Worm (Caenorhabditis elegans): Measurements from ENCODE around the gene oac-38.

The oac-38 gene

ce11 chrIV:14133400-14133799 is 19.8 kb downstream of the oac-38 start:
- no peak for TF ChIP-seq unc-62 (GFP tag; optimal IDR thresholded peaks at IDR 0.05)

- no peak for TF ChIP-seq unc-62 (GFP tag; optimal IDR thresholded peaks at IDR 0.05)
Observed at ce11 chrIV:14131770-14132169, 21.4 kb downstream of the oac-38 start, which contains the start of gene srz-59. TSS of gene srz-59 (plus strand) at chrIV:14132070.

ce11 chrIV:14129091-14129490 is 24.1 kb downstream of the oac-38 start, which contains the start of gene srz-42:
TSS of gene srz-42 (plus strand) at chrIV:14129391.
- TF ChIP-seq unc-62 (GFP tag; optimal IDR thresholded peaks at IDR 0.05): no peak

ce11 chrIV:14127805-14128610 is 25.2 kb downstream of the oac-38 start, which contains the start of gene H12I19.115:
TSS of gene H12I19.115 (minus strand) at chrIV:14127855.
- no peak for TF ChIP-seq unc-62 (GFP tag; optimal IDR thresholded peaks at IDR 0.05)

ce11 chrIV:14123956-14124355 is 29.2 kb downstream of the oac-38 start, which contains the start of gene nkcc-1:
TSS of gene nkcc-1 (minus strand) at chrIV:14124056.
- no peak for TF ChIP-seq unc-62 (GFP tag; optimal IDR thresholded peaks at IDR 0.05)

- no peak for TF ChIP-seq unc-62 (GFP tag; optimal IDR thresholded peaks at IDR 0.05)
Observed at ce11 chrIV:14119327-14119726, 33.8 kb downstream of the oac-38 start.

ce11 chrIV:14115556-14115955 is 37.6 kb downstream of the oac-38 start:
- TF ChIP-seq unc-62 (GFP tag; optimal IDR thresholded peaks at IDR 0.05): no peak

- TF ChIP-seq unc-62 (GFP tag; optimal IDR thresholded peaks at IDR 0.05): no peak
Observed at ce11 chrIV:14115045-14115444, 38.1 kb downstream of the oac-38 start.

- TF ChIP-seq unc-62 (GFP tag; optimal IDR thresholded peaks at IDR 0.05): no peak
Observed at ce11 chrIV:14114357-14114756, 38.8 kb downstream of the oac-38 start.

ce11 chrIV:14113621-14114020 is 39.5 kb downstream of the oac-38 start:
- TF ChIP-seq unc-62 (GFP tag; optimal IDR thresholded peaks at IDR 0.05): no peak

ce11 chrIV:14107647-14108046 is 45.5 kb downstream of the oac-38 start:
- no peak for TF ChIP-seq unc-62 (GFP tag; optimal IDR thresholded peaks at IDR 0.05)

- no peak for TF ChIP-seq unc-62 (GFP tag; optimal IDR thresholded peaks at IDR 0.05)
Observed at ce11 chrIV:14106274-14106673, 46.9 kb downstream of the oac-38 start, which contains the start of gene ins-34. TSS of gene ins-34 (plus strand) at chrIV:14106574.

ce11 chrIV:14104745-14105144 is 48.4 kb downstream of the oac-38 start:
- no peak for TF ChIP-seq unc-62 (GFP tag; optimal IDR thresholded peaks at IDR 0.05)

ce11 chrIV:14103054-14103453 is 50.1 kb downstream of the oac-38 start, which contains the start of gene F52B11.5:
TSS of gene F52B11.5 (minus strand) at chrIV:14103231.
- no peak for TF ChIP-seq unc-62 (GFP tag; optimal IDR thresholded peaks at IDR 0.05)
